Fruit fly (Drosophila melanogaster) whole organism, pupa: ENCODE results near the gene CG33322.
A peak's percentile ranks its signal among the peaks of the same experiment; 100 is the strongest.

ENCODE experiments used
- CG10348 ChIP-seq: fragments of 200-800 bp; sonication (Bioruptor generic); IDR thresholded peaks from 2 replicates; pipeline ENCODE4 v1.3.6; 2022; ENCODE audit warnings: missing biosample characterization, missing genetic modification characterization
- CG12605 ChIP-seq: fragments of 200-800 bp; sonication (Bioruptor generic); IDR thresholded peaks from 2 replicates; pipeline ENCODE4 v1.3.6; 2022; ENCODE audit warnings: missing biosample characterization, missing genetic modification characterization
- CG13204 ChIP-seq: fragments of 200-800 bp; sonication (Bioruptor generic); optimal IDR thresholded peaks from 2 replicates; lab custom pipeline; 2018; ENCODE audit warnings: missing biosample characterization, mild to moderate bottlenecking, missing genetic modification characterization, moderate library complexity
- CG14655 ChIP-seq: fragments of 200-800 bp; sonication (Bioruptor generic); optimal IDR thresholded peaks from 3 replicates; lab custom pipeline; 2017; ENCODE audit warnings: mild to moderate bottlenecking, missing biosample characterization, missing genetic modification reagents, missing genetic modification characterization
- CG15710 ChIP-seq: fragments of 200-800 bp; sonication (Bioruptor generic); optimal IDR thresholded peaks from 2 replicates; lab custom pipeline; 2018; ENCODE audit warnings: missing biosample characterization, mild to moderate bottlenecking, missing genetic modification characterization, moderate library complexity
- CG17806 ChIP-seq: fragments of 200-800 bp; sonication (Bioruptor generic); optimal IDR thresholded peaks from 2 replicates; lab custom pipeline; 2018; ENCODE audit warnings: missing biosample characterization, mild to moderate bottlenecking, missing genetic modification characterization, moderate library complexity
- CG32121 ChIP-seq: fragments of 200-800 bp; sonication (Bioruptor generic); IDR thresholded peaks from 2 replicates; pipeline ENCODE4 v1.3.6; 2022; ENCODE audit warnings: missing biosample characterization, missing genetic modification characterization
- CG34367 ChIP-seq: fragments of 200-800 bp; sonication (Bioruptor generic); optimal IDR thresholded peaks from 2 replicates; lab custom pipeline; 2018; ENCODE audit warnings: missing biosample characterization, mild to moderate bottlenecking, missing genetic modification characterization
- CG4496 ChIP-seq: fragments of 200-800 bp; sonication (Bioruptor generic); IDR thresholded peaks from 3 replicates; pipeline ENCODE4 v1.3.6; 2022; ENCODE audit warnings: missing biosample characterization, missing genetic modification characterization
- CG8159 ChIP-seq: fragments of 200-800 bp; sonication (Bioruptor generic); optimal IDR thresholded peaks from 3 replicates; lab custom pipeline; 2018; ENCODE audit warnings: missing biosample characterization, mild to moderate bottlenecking, missing genetic modification characterization, moderate library complexity
- CG8301 ChIP-seq: fragments of 200-800 bp; sonication (Bioruptor generic); optimal IDR thresholded peaks from 2 replicates; lab custom pipeline; 2018; ENCODE audit warnings: missing biosample characterization, mild to moderate bottlenecking, missing genetic modification characterization
- D1 ChIP-seq: fragments of 200-800 bp; sonication (Bioruptor generic); optimal IDR thresholded peaks from 2 replicates; lab custom pipeline; 2018; ENCODE audit warnings: missing biosample characterization, mild to moderate bottlenecking, missing genetic modification characterization, moderate library complexity
- EcR ChIP-seq: fragments of 200-800 bp; sonication (Bioruptor generic); optimal IDR thresholded peaks from 3 replicates; lab custom pipeline; 2019; ENCODE audit warnings: missing biosample characterization, missing genetic modification characterization, mild to moderate bottlenecking, moderate library complexity, missing genetic modification reagents
- Ets98B ChIP-seq: fragments of 200-800 bp; sonication (Bioruptor generic); IDR thresholded peaks from 2 replicates; pipeline ENCODE4 v1.3.6; 2022; ENCODE audit warnings: missing biosample characterization, missing genetic modification characterization
- Pif1A ChIP-seq: fragments of 200-800 bp; sonication (Bioruptor generic); optimal IDR thresholded peaks from 3 replicates; lab custom pipeline; 2016; ENCODE audit warnings: missing biosample characterization, missing genetic modification characterization
- Pif1B ChIP-seq: fragments of 200-800 bp; sonication (Bioruptor generic); optimal IDR thresholded peaks from 3 replicates; lab custom pipeline; 2016; ENCODE audit warnings: missing biosample characterization, missing genetic modification characterization
- Snoo ChIP-seq: fragments of 200-800 bp; sonication (Bioruptor generic); optimal IDR thresholded peaks from 3 replicates; lab custom pipeline; 2017; ENCODE audit warnings: missing biosample characterization, mild to moderate bottlenecking, missing genetic modification characterization, inconsistent platforms
- fd96Ca ChIP-seq: fragments of 200-800 bp; sonication (Bioruptor generic); IDR thresholded peaks from 3 replicates; pipeline ENCODE4 v1.3.6; 2022; ENCODE audit warnings: missing biosample characterization, missing genetic modification characterization
- gl ChIP-seq: fragments of 200-800 bp; sonication (Bioruptor generic); optimal IDR thresholded peaks from 2 replicates; lab custom pipeline; 2018; ENCODE audit warnings: missing biosample characterization, mild to moderate bottlenecking, missing genetic modification characterization
- rn ChIP-seq: fragments of 200-800 bp; sonication (Bioruptor generic); IDR thresholded peaks from 2 replicates; pipeline ENCODE4 v1.3.6; 2022; ENCODE audit warnings: missing biosample characterization, missing genetic modification characterization

CG33322 gene

DNA sequence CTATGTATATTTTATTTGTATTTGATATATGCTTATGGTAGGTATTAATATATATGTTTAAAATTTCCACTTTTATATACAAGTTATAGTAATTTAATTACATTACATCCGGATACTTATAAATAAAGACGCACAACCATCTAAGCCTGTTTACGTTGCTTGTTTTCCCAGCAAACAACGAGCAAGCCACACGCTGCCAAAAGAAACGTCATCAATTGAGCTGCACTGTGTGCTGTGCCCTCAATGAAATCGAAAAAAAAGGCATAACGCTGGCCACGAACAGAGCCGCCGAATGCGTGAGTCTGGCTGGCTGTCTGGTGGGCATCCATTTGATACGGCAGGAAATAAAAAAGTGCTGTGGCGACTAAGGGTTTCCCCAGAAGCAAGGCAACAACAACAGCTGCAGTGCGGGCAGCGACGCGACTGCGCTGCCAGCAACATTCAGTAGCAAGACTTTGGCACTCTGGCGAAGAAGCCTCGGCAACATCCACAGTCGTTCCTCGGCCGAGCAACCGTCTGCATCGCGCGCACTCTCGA lies 36.1 kb upstream of the CG33322 start, which contains the start of gene twit:
Gene twit (plus strand): TSS at position 487 of the 537 bp plus-strand sequence.
- TF ChIP-seq fd96Ca (GFP tag; lab: Robert Waterston, UW): 0 out of 3 replicates have a peak, but pooled peaks have one; percentile 12
- TF ChIP-seq CG4496 (GFP tag; lab: Robert Waterston, UW): no peak
- TF ChIP-seq, all 21 proteins: peak for 1

DNA sequence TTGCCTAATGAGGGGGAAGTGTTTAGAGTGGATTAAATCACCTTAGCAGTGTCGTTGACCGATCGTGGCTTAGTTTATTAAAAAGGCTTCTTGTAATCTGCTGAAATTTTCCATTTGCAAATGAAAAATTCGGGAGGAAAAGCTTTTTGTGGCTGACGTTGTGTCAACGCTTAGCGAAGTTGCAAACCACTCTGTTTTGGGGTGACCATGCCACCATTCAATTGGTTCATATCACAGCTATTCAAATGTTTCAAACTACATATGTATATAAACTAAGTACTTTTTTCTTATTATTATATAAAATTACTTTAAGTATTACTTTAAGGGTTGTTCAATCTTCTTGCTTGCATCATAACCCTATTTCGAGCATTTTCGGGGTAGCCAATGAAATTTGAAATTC lies 35.6 kb upstream of the CG33322 start:
- TF ChIP-seq CG13204 (GFP tag; lab: Kevin White, UChicago) (no peak), D1 (tag; lab: Kevin White, UChicago) (peak; percentile 58), CG15710 (no peak)

DNA sequence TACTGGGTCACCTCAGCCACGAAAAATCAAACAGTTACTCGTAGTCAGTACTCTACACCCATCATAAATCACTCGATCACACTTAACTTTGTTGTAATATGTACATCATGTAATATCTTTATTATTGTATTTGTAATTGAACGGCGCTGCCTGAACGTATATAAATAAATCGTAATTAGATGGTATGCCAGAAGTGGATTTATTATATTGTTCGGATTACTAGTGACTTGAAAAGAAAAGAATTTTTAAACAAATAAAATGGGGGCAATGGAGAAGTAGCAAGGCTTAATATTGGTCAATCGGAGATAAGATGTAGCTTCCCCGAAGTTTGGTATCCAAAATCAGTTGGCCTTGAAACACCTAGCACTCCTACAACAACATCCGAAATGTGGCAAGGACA lies 33.0 kb upstream of the CG33322 start, which contains the start of gene CG14402:
Gene CG14402 (plus strand): TSS at position 301 of the 400 bp plus-strand sequence.
- TF ChIP-seq Pif1A (GFP tag; lab: Kevin White, UChicago): no peak
- TF ChIP-seq CG17806 (tag; lab: Kevin White, UChicago): no peak
- TF ChIP-seq EcR (GFP tag; lab: Kevin White, UChicago): no peak
- TF ChIP-seq fd96Ca (GFP tag; lab: Robert Waterston, UW): no peak
- no peak for TF ChIP-seq CG8301 (tag; lab: Kevin White, UChicago)
- TF ChIP-seq, all 21 proteins: peak for 0

DNA sequence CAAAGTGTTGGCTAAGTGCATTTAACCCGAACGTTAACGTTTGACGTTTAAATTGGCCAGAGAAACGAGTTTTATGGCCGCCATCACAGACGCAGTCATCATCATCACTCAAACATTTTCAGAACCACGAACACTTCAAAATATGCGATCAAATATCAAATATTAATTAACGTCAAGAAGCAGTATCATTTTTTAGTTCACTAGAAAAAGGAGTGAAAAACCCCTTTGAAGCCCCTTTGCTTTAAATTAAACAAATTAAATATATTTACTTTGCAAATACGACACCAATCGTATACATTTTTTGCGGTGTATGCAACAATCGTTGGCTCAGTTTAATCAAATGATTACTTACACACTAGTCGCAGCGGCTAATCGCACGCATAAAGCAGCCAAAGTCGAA lies 28.3 kb upstream of the CG33322 start:
- TF ChIP-seq CG14655 (GFP tag; lab: Kevin White, UChicago): peak; percentile 44
- TF ChIP-seq gl (tag; lab: Kevin White, UChicago): no peak
- peak; percentile 66 for TF ChIP-seq CG32121
- no peak for TF ChIP-seq fd96Ca (GFP tag; lab: Robert Waterston, UW)
- TF ChIP-seq CG13204 (GFP tag; lab: Kevin White, UChicago): no peak
- no peak for TF ChIP-seq EcR (GFP tag; lab: Kevin White, UChicago)
- TF ChIP-seq CG17806 (tag; lab: Kevin White, UChicago): no peak
- TF ChIP-seq CG10348 (GFP tag; lab: Robert Waterston, UW): no peak
- TF ChIP-seq D1 (tag; lab: Kevin White, UChicago): no peak
- TF ChIP-seq CG34367 (tag; lab: Kevin White, UChicago): no peak
- peak; percentile 49 for TF ChIP-seq CG8301 (tag; lab: Kevin White, UChicago)
- no peak for TF ChIP-seq CG15710
- peak; percentile 61; the same call in 1 of the 3 replicates for TF ChIP-seq CG4496 (GFP tag; lab: Robert Waterston, UW)
- TF ChIP-seq CG12605 (GFP tag; lab: Robert Waterston, UW): no peak
- no peak for TF ChIP-seq rn (GFP tag; lab: Robert Waterston, UW)
- TF ChIP-seq Pif1A (GFP tag; lab: Kevin White, UChicago): no peak
- peak; percentile 53; the same call in 1 of the 2 replicates for TF ChIP-seq Ets98B (GFP tag; lab: Robert Waterston, UW)
- no peak for TF ChIP-seq Snoo
- no peak for TF ChIP-seq Pif1B (GFP tag; lab: Kevin White, UChicago)

DNA sequence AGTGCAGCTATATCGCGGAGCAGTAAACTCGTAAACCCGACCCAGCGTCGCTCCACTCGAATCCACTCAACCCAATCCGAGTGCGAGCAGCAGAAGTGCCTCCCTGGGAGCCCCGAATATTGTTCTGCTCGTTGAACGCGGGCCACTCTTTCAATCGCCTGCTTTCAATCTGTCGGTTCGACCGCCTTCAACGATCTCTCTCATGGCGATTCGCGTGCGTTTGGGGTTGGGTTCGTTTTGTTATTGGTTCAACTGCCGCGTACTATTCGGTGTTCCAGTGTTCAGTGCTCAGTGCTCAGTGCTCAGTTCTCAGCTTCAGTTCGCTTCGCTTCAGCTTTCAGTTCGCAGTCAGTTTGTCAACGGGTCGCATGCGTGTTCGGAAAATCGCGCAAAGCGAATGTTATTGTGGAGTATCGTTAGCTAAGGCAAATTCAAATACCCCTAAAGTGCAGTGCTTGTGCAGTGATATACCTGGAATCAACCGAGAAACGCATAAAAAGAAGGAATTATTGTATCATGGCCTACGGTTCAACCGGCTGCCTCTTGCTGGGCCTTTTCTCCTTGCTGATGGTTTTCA lies 24.5 kb upstream of the CG33322 start, which contains the start of gene CG31676:
Gene CG31676 (plus strand): TSS at position 289 of the 577 bp plus-strand sequence.
- TF ChIP-seq CG8159 (tag; lab: Kevin White, UChicago) (no peak), CG8301 (tag; lab: Kevin White, UChicago) (no peak), CG4496 (GFP tag; lab: Robert Waterston, UW) (no peak; the same call in 2 of the 3 replicates), Pif1A (GFP tag; lab: Kevin White, UChicago) (no peak), CG10348 (GFP tag; lab: Robert Waterston, UW) (no peak), Snoo (no peak), CG12605 (GFP tag; lab: Robert Waterston, UW) (no peak)
- TF ChIP-seq, all 21 proteins: peak for 0

DNA sequence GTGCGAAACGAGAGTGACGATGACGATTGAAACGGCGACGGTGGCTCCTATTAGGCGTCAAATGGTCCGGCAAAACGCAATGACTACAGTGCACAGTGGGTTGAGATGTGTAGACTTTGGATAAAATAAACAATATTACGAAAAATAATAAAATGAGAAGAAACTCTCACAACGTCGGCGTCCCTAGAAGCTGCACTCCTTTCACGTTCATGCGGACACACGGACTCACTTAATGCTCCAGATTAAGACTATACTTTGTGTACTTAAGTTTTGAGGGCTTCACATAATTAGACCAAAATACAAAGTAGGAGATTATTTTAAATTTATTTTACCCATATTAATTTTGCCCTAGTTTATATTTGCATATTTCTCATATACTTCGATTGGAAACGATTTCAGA lies 24.0 kb upstream of the CG33322 start:
- TF ChIP-seq CG8159 (tag; lab: Kevin White, UChicago): no peak
- peak; percentile 56; the same call in 2 of the 3 replicates for TF ChIP-seq CG4496 (GFP tag; lab: Robert Waterston, UW)
- TF ChIP-seq CG17806 (tag; lab: Kevin White, UChicago): no peak
- TF ChIP-seq rn (GFP tag; lab: Robert Waterston, UW): no peak
- TF ChIP-seq Snoo: no peak
- TF ChIP-seq Pif1A (GFP tag; lab: Kevin White, UChicago): peak; percentile 42
- TF ChIP-seq fd96Ca (GFP tag; lab: Robert Waterston, UW): peak; percentile 53; the same call in 2 of the 3 replicates
- TF ChIP-seq CG14655 (GFP tag; lab: Kevin White, UChicago): peak; percentile 72
- no peak for TF ChIP-seq D1 (tag; lab: Kevin White, UChicago)

DNA sequence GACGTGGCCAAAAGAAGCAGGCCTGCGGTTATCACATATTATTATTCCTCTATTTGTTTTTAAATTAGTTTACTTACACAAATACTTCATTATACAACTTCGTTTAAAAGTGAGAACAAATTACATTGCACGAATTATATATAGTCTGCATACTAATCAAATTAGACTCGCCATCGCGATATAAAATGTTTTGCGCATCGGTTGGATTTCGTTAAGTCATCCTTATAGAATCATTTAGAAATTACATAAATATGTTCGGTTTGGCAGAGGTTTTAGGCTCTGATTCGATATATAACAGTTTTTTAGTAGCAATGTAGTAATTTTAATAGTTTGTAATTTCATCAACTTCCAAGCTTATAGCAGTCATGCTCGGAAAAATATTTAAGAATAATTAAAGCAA lies 21.8 kb upstream of the CG33322 start, which contains the start of gene Spn38F:
Gene Spn38F (minus strand): TSS at position 101 of the 400 bp plus-strand sequence.
- TF ChIP-seq gl (tag; lab: Kevin White, UChicago): no peak
- TF ChIP-seq CG8159 (tag; lab: Kevin White, UChicago): no peak
- TF ChIP-seq CG8301 (tag; lab: Kevin White, UChicago): no peak
- no peak for TF ChIP-seq fd96Ca (GFP tag; lab: Robert Waterston, UW)
- TF ChIP-seq CG12605 (GFP tag; lab: Robert Waterston, UW): no peak
- no peak for TF ChIP-seq rn (GFP tag; lab: Robert Waterston, UW)
- no peak for TF ChIP-seq Pif1A (GFP tag; lab: Kevin White, UChicago)
